Fruit fly (Drosophila melanogaster) whole organism, embryonic: ENCODE measurements around the gene Rpn12.
A peak's percentile ranks its signal among the peaks of the same experiment; 100 is the strongest.

Experiments used
- Bgb ChIP-seq: fragments of 200-800 bp; sonication (Bioruptor generic); IDR thresholded peaks from 2 replicates; pipeline ENCODE4 v1.3.6; 2022; ENCODE audit warnings: missing biosample characterization, missing genetic modification characterization; ENCODE audit not compliant: partially characterized antibody
- Bteb2 ChIP-seq: fragments of 200-800 bp; sonication (Bioruptor generic); optimal IDR thresholded peaks from 2 replicates; lab custom pipeline; 2016; ENCODE audit warnings: missing biosample characterization, missing genetic modification characterization
- CG10267 ChIP-seq: fragments of 200-800 bp; sonication (Bioruptor generic); optimal IDR thresholded peaks from 2 replicates; lab custom pipeline; 2018; ENCODE audit warnings: missing biosample characterization, mild to moderate bottlenecking, missing genetic modification characterization, moderate library complexity
- CG10366 ChIP-seq: fragments of 200-800 bp; sonication (Bioruptor generic); IDR thresholded peaks from 2 replicates; pipeline ENCODE4 v1.3.6; 2022; ENCODE audit warnings: missing biosample characterization, missing genetic modification characterization
- CG13624 ChIP-seq: fragments of 200-800 bp; sonication (Bioruptor generic); optimal IDR thresholded peaks from 2 replicates; lab custom pipeline; 2016; ENCODE audit warnings: missing biosample characterization, missing genetic modification characterization
- CG15269 ChIP-seq: fragments of 200-800 bp; sonication (Bioruptor generic); optimal IDR thresholded peaks from 2 replicates; lab custom pipeline; 2018; ENCODE audit warnings: missing biosample characterization, mild to moderate bottlenecking, missing genetic modification characterization, moderate library complexity
- CG17359 ChIP-seq: fragments of 200-800 bp; sonication (Bioruptor generic); optimal IDR thresholded peaks from 3 replicates; lab custom pipeline; 2018; ENCODE audit warnings: missing biosample characterization, mild to moderate bottlenecking, missing genetic modification characterization, moderate library complexity
- CG17385 ChIP-seq: fragments of 200-800 bp; sonication (Bioruptor generic); optimal IDR thresholded peaks from 3 replicates; lab custom pipeline; 2018; ENCODE audit warnings: missing biosample characterization, mild to moderate bottlenecking, missing genetic modification characterization
- CG18262 ChIP-seq: fragments of 200-800 bp; optimal IDR thresholded peaks from 3 replicates; lab custom pipeline; 2019; ENCODE audit warnings: missing biosample characterization, mild to moderate bottlenecking, missing genetic modification characterization, moderate library complexity
- CG2678 ChIP-seq: fragments of 200-800 bp; sonication (Bioruptor generic); optimal IDR thresholded peaks from 3 replicates; lab custom pipeline; 2019; ENCODE audit warnings: missing biosample characterization, mild to moderate bottlenecking, missing genetic modification characterization, moderate library complexity
- CG33213 ChIP-seq: fragments of 200-800 bp; sonication (Bioruptor generic); optimal IDR thresholded peaks from 3 replicates; lab custom pipeline; 2016; ENCODE audit warnings: missing biosample characterization, missing genetic modification characterization
- CG3407 ChIP-seq: fragments of 200-800 bp; sonication (Bioruptor generic); optimal IDR thresholded peaks from 2 replicates; lab custom pipeline; 2018; ENCODE audit warnings: missing biosample characterization, mild to moderate bottlenecking, missing genetic modification characterization
- CG4820 ChIP-seq: fragments of 200-800 bp; sonication (Bioruptor generic); optimal IDR thresholded peaks from 3 replicates; lab custom pipeline; 2016; ENCODE audit warnings: missing biosample characterization, missing genetic modification characterization
- CG6689 ChIP-seq: fragments of 200-800 bp; sonication (Bioruptor generic); IDR thresholded peaks from 2 replicates; pipeline ENCODE4 v1.3.6; 2022; ENCODE audit warnings: missing biosample characterization, missing genetic modification characterization
- CG6813 ChIP-seq: fragments of 200-800 bp; sonication (Bioruptor generic); optimal IDR thresholded peaks from 2 replicates; lab custom pipeline; 2017; ENCODE audit warnings: missing biosample characterization, missing genetic modification characterization, mild to moderate bottlenecking, moderate library complexity, missing genetic modification reagents
- CG9876 ChIP-seq: fragments of 200-800 bp; sonication (Bioruptor generic); optimal IDR thresholded peaks from 2 replicates; lab custom pipeline; 2016; ENCODE audit warnings: missing biosample characterization, missing genetic modification characterization
- Doc3 ChIP-seq: fragments of 200-800 bp; sonication (Bioruptor generic); IDR thresholded peaks from 3 replicates; pipeline ENCODE4 v1.3.6; 2022; ENCODE audit warnings: missing biosample characterization, missing genetic modification characterization; ENCODE audit not compliant: partially characterized antibody
- Dp ChIP-seq: fragments of 200-800 bp; sonication (Bioruptor generic); optimal IDR thresholded peaks from 2 replicates; lab custom pipeline; 2018; ENCODE audit warnings: missing biosample characterization, mild to moderate bottlenecking, missing genetic modification characterization, moderate library complexity
- Fer3 ChIP-seq: fragments of 200-800 bp; sonication (Bioruptor generic); optimal IDR thresholded peaks from 2 replicates; lab custom pipeline; 2018; ENCODE audit warnings: missing biosample characterization, mild to moderate bottlenecking, missing genetic modification characterization, moderate library complexity
- Gsc ChIP-seq: fragments of 200-800 bp; sonication (Bioruptor generic); IDR thresholded peaks from 2 replicates; pipeline ENCODE4 v1.3.6; 2022; ENCODE audit warnings: missing biosample characterization, missing genetic modification characterization
- Gug ChIP-seq: fragments of 200-800 bp; sonication (Bioruptor generic); IDR thresholded peaks from 4 replicates; pipeline ENCODE4 v1.3.6; 2022; ENCODE audit warnings: missing biosample characterization, missing genetic modification characterization
- H15 ChIP-seq: fragments of 200-800 bp; sonication (Bioruptor generic); IDR thresholded peaks from 3 replicates; pipeline ENCODE4 v1.3.6; 2022; ENCODE audit warnings: missing biosample characterization, missing genetic modification characterization
- H2.0 ChIP-seq: fragments of 200-800 bp; sonication (Bioruptor generic); IDR thresholded peaks from 2 replicates; pipeline ENCODE4 v1.3.6; 2022; ENCODE audit warnings: missing biosample characterization, missing genetic modification characterization
- Hr51 ChIP-seq, 2 experiments: fragments of 200-800 bp; sonication (Bioruptor generic); optimal IDR thresholded peaks; 2 replicates in 1 of 2; 3 replicates in 1 of 2; lab custom pipeline; 2016 to 2018; ENCODE audit warnings: missing biosample characterization in 2 of 2, missing genetic modification characterization in 2 of 2, mild to moderate bottlenecking in 1 of 2, moderate library complexity in 1 of 2
- Neu2 ChIP-seq: fragments of 200-800 bp; sonication (Bioruptor generic); optimal IDR thresholded peaks from 3 replicates; lab custom pipeline; 2016; ENCODE audit warnings: missing biosample characterization, missing genetic modification characterization, borderline replicate concordance
- NfI ChIP-seq: fragments of 200-800 bp; sonication (Bioruptor generic); optimal IDR thresholded peaks from 3 replicates; lab custom pipeline; 2018; ENCODE audit warnings: missing biosample characterization, mild to moderate bottlenecking, missing genetic modification characterization, moderate library complexity
- Pdp1 ChIP-seq, 2 experiments: fragments of 200-800 bp; sonication (Bioruptor generic); optimal IDR thresholded peaks; 3 replicates each; lab custom pipeline; 2016; ENCODE audit warnings: missing biosample characterization in 2 of 2, missing genetic modification characterization in 2 of 2, mild to moderate bottlenecking in 1 of 2, moderate library complexity in 1 of 2
- Side ChIP-seq: fragments of 200-800 bp; sonication (Bioruptor generic); optimal IDR thresholded peaks from 2 replicates; lab custom pipeline; 2016; ENCODE audit warnings: missing biosample characterization, missing genetic modification characterization
- Xrp1 ChIP-seq: fragments of 200-800 bp; sonication (Bioruptor generic); IDR thresholded peaks from 2 replicates; pipeline ENCODE4 v1.3.6; 2022; ENCODE audit warnings: missing biosample characterization, missing genetic modification characterization
- ato ChIP-seq: fragments of 200-800 bp; sonication (Bioruptor generic); IDR thresholded peaks from 2 replicates; pipeline ENCODE4 v1.3.6; 2022; ENCODE audit warnings: missing biosample characterization, missing genetic modification characterization; ENCODE audit not compliant: partially characterized antibody
- br ChIP-seq: fragments of >200 bp; optimal IDR thresholded peaks from 2 replicates; lab custom pipeline; 2017
- chinmo ChIP-seq: fragments of 200-800 bp; sonication (Bioruptor generic); IDR thresholded peaks from 4 replicates; pipeline ENCODE4 v1.3.6; 2022; ENCODE audit warnings: missing biosample characterization, missing genetic modification characterization; ENCODE audit not compliant: partially characterized antibody
- croc ChIP-seq: fragments of 200-800 bp; sonication (Bioruptor generic); conservative IDR thresholded peaks from 3 replicates; pipeline ENCODE4 v1.3.6; 2022; ENCODE audit warnings: missing biosample characterization, missing genetic modification characterization
- da ChIP-seq: fragments of 200-800 bp; sonication (Bioruptor generic); optimal IDR thresholded peaks from 2 replicates; lab custom pipeline; 2016; ENCODE audit warnings: missing biosample characterization, missing genetic modification characterization
- dmrt11E ChIP-seq: fragments of 200-800 bp; sonication (Bioruptor generic); optimal IDR thresholded peaks from 3 replicates; lab custom pipeline; 2018; ENCODE audit warnings: missing biosample characterization, mild to moderate bottlenecking, missing genetic modification characterization, moderate library complexity
- dmrt99B ChIP-seq: fragments of 200-800 bp; sonication (Bioruptor generic); optimal IDR thresholded peaks from 2 replicates; lab custom pipeline; 2018; ENCODE audit warnings: missing biosample characterization, mild to moderate bottlenecking, missing genetic modification characterization, moderate library complexity
- fd64A ChIP-seq: fragments of 200-800 bp; sonication (Bioruptor generic); optimal IDR thresholded peaks from 3 replicates; lab custom pipeline; 2018; ENCODE audit warnings: missing biosample characterization, mild to moderate bottlenecking, missing genetic modification characterization
- fd96Cb ChIP-seq: fragments of 200-800 bp; sonication (Bioruptor generic); optimal IDR thresholded peaks from 2 replicates; lab custom pipeline; 2018; ENCODE audit warnings: missing biosample characterization, mild to moderate bottlenecking, missing genetic modification characterization, moderate library complexity
- ftz-f1 ChIP-seq: fragments of 200-800 bp; sonication (Bioruptor generic); optimal IDR thresholded peaks from 2 replicates; lab custom pipeline; 2016; ENCODE audit warnings: missing biosample characterization, missing genetic modification characterization
- fu2 ChIP-seq: fragments of 200-800 bp; sonication (Bioruptor generic); optimal IDR thresholded peaks from 2 replicates; lab custom pipeline; 2016; ENCODE audit warnings: missing biosample characterization, missing genetic modification characterization
- gce ChIP-seq: fragments of 200-800 bp; sonication (Bioruptor generic); IDR thresholded peaks from 3 replicates; pipeline ENCODE4 v1.3.6; 2022; ENCODE audit warnings: missing biosample characterization, missing genetic modification characterization
- gem ChIP-seq: fragments of 200-800 bp; sonication (Bioruptor generic); optimal IDR thresholded peaks from 2 replicates; lab custom pipeline; 2019; ENCODE audit warnings: missing biosample characterization, mild to moderate bottlenecking, missing genetic modification characterization, moderate library complexity
- grau ChIP-seq: fragments of 200-800 bp; optimal IDR thresholded peaks from 3 replicates; lab custom pipeline; 2019; ENCODE audit warnings: missing biosample characterization, mild to moderate bottlenecking, missing genetic modification characterization, moderate library complexity
- jumu ChIP-seq: fragments of 200-800 bp; sonication (Bioruptor generic); optimal IDR thresholded peaks from 3 replicates; lab custom pipeline; 2016; ENCODE audit warnings: missing biosample characterization, missing genetic modification characterization
- knrl ChIP-seq: fragments of 200-800 bp; sonication (Bioruptor generic); IDR thresholded peaks from 3 replicates; pipeline ENCODE4 v1.3.6; 2022; ENCODE audit warnings: missing biosample characterization, missing genetic modification characterization; ENCODE audit not compliant: partially characterized antibody
- odd ChIP-seq: fragments of 200-800 bp; sonication (Bioruptor generic); optimal IDR thresholded peaks from 2 replicates; lab custom pipeline; 2017; ENCODE audit warnings: missing biosample characterization, mild to moderate bottlenecking, missing genetic modification characterization
- sqz ChIP-seq: fragments of 200-800 bp; sonication (Bioruptor generic); optimal IDR thresholded peaks from 3 replicates; lab custom pipeline; 2018; ENCODE audit warnings: missing biosample characterization, mild to moderate bottlenecking, missing genetic modification characterization
- tgo ChIP-seq: fragments of 200-800 bp; sonication (Bioruptor generic); IDR thresholded peaks from 3 replicates; pipeline ENCODE4 v1.3.6; 2022; ENCODE audit warnings: missing biosample characterization, missing genetic modification characterization
- tna ChIP-seq: fragments of 200-800 bp; sonication (Bioruptor generic); IDR thresholded peaks from 2 replicates; pipeline ENCODE4 v1.3.6; 2022; ENCODE audit warnings: missing biosample characterization, missing genetic modification characterization; ENCODE audit not compliant: partially characterized antibody
- wor ChIP-seq: fragments of 200-800 bp; sonication (Bioruptor generic); IDR thresholded peaks from 2 replicates; pipeline ENCODE4 v1.3.6; 2022; ENCODE audit warnings: missing biosample characterization, missing genetic modification characterization

The Rpn12 gene

dm6 chr3L:16544220-16544619, 38.6 kb upstream of the Rpn12 start (continued):
- TF ChIP-seq gem (tag; lab: Kevin White, UChicago) (peak; percentile 66), Xrp1 (no peak), tgo (peak; percentile 37; the same call in 1 of the 3 replicates), CG9876 (GFP tag; lab: Kevin White, UChicago) (no peak), fd64A (no peak), Fer3 (tag; lab: Kevin White, UChicago) (peak; percentile 23), da (GFP tag; lab: Kevin White, UChicago) (no peak), NfI (GFP tag; lab: Kevin White, UChicago) (peak; percentile 17), Doc3 (no peak), Neu2 (GFP tag; lab: Kevin White, UChicago) (no peak), CG6813 (no peak), Dp (no peak), fd96Cb (tag; lab: Kevin White, UChicago) (peak; percentile 71), Pdp1 (GFP tag; optimal IDR thresholded peaks at IDR 0.05; lab: Kevin White, UChicago) (peak in 1 of 2 experiments; percentile 28), Side (GFP tag; lab: Kevin White, UChicago) (no peak), Bgb (GFP tag; lab: Robert Waterston, UW) (no peak), CG2678 (tag; lab: Kevin White, UChicago) (peak; percentile 31), sqz (GFP tag; lab: Kevin White, UChicago) (no peak), CG6689 (peak; percentile 26; the same call in 1 of the 2 replicates), ftz-f1 (GFP tag; lab: Kevin White, UChicago) (no peak), jumu (peak; percentile 1), fu2 (GFP tag; lab: Kevin White, UChicago) (peak; percentile 4), CG4820 (peak; percentile 57), CG10267 (tag; lab: Kevin White, UChicago) (peak; percentile 34), CG17359 (tag; lab: Kevin White, UChicago) (no peak), CG10366 (GFP tag; lab: Robert Waterston, UW) (peak; percentile 45; the same call in 1 of the 2 replicates), wor (GFP tag; lab: Robert Waterston, UW) (peak; percentile 58), H2.0 (GFP tag; lab: Robert Waterston, UW) (no peak), ato (no peak), CG18262 (tag; lab: Kevin White, UChicago) (no peak), dmrt11E (peak; percentile 59), odd (GFP tag; lab: Kevin White, UChicago) (no peak), Gsc (GFP tag; lab: Robert Waterston, UW) (no peak), Gug (GFP tag; lab: Robert Waterston, UW) (peak; percentile 21; the same call in 1 of the 4 replicates), H15 (GFP tag; lab: Robert Waterston, UW) (0 out of 3 replicates have a peak, but pooled peaks have one; percentile 40), croc (peak; percentile 20; the same call in 1 of the 3 replicates), gce (GFP tag; lab: Robert Waterston, UW) (no peak), tna (GFP tag; lab: Robert Waterston, UW) (no peak), CG17385 (peak; percentile 18), Bteb2 (GFP tag; lab: Kevin White, UChicago) (no peak), CG33213 (GFP tag; lab: Kevin White, UChicago) (no peak), chinmo (GFP tag; lab: Robert Waterston, UW) (no peak), CG3407 (GFP tag; lab: Kevin White, UChicago) (peak; percentile 15), grau (tag; lab: Kevin White, UChicago) (no peak), dmrt99B (tag; lab: Kevin White, UChicago) (peak; percentile 46), CG13624 (GFP tag; lab: Kevin White, UChicago) (no peak), CG15269 (tag; lab: Kevin White, UChicago) (peak; percentile 24), Hr51 (GFP tag; optimal IDR thresholded peaks at IDR 0.05; lab: Kevin White, UChicago) (peak in 1 of 2 experiments; percentile 43), br (lab: Kevin White, UChicago) (no peak), knrl (GFP tag; lab: Robert Waterston, UW) (no peak)
